Fruit fly (Drosophila melanogaster) whole organism, prepupa: ENCODE results near the gene Men-b.

Experiments
- CG10631 ChIP-seq: fragments of 200-800 bp; sonication (Bioruptor generic); optimal IDR thresholded peaks from 2 replicates; lab custom pipeline; 2016; ENCODE audit warnings: missing biosample characterization, missing genetic modification characterization
- CG10669 ChIP-seq: fragments of 200-800 bp; sonication (Bioruptor generic); optimal IDR thresholded peaks from 3 replicates; lab custom pipeline; 2018; ENCODE audit warnings: missing biosample characterization, mild to moderate bottlenecking, missing genetic modification characterization, moderate library complexity
- CG11762 ChIP-seq: fragments of 200-800 bp; sonication (Bioruptor generic); optimal IDR thresholded peaks from 3 replicates; lab custom pipeline; 2016; ENCODE audit warnings: missing biosample characterization, missing genetic modification characterization; ENCODE audit not compliant: insufficient read depth
- CG15336 ChIP-seq: fragments of 200-800 bp; sonication (Bioruptor generic); IDR thresholded peaks from 2 replicates; pipeline ENCODE4 v1.3.6; 2022; ENCODE audit warnings: missing biosample characterization, missing genetic modification characterization
- CG1621 ChIP-seq: fragments of 200-800 bp; sonication (Bioruptor generic); optimal IDR thresholded peaks from 3 replicates; lab custom pipeline; 2018; ENCODE audit warnings: missing biosample characterization, mild to moderate bottlenecking, missing genetic modification characterization
- CG16779 ChIP-seq: fragments of 200-800 bp; sonication (Bioruptor generic); optimal IDR thresholded peaks from 3 replicates; lab custom pipeline; 2017; ENCODE audit warnings: missing biosample characterization, mild to moderate bottlenecking, missing genetic modification characterization
- CG3032 ChIP-seq: fragments of 200-800 bp; optimal IDR thresholded peaks from 2 replicates; lab custom pipeline; 2019; ENCODE audit warnings: missing biosample characterization, mild to moderate bottlenecking, missing genetic modification characterization, moderate library complexity
- CG32006 ChIP-seq: fragments of 200-800 bp; sonication (Bioruptor generic); optimal IDR thresholded peaks from 3 replicates; lab custom pipeline; 2017; ENCODE audit warnings: missing biosample characterization, mild to moderate bottlenecking, missing genetic modification characterization
- CG34406 ChIP-seq: fragments of 200-800 bp; sonication (Bioruptor generic); optimal IDR thresholded peaks from 3 replicates; lab custom pipeline; 2016; ENCODE audit warnings: missing biosample characterization, missing genetic modification characterization
- CG3919 ChIP-seq: fragments of 200-800 bp; sonication (Bioruptor generic); optimal IDR thresholded peaks from 3 replicates; lab custom pipeline; 2016; ENCODE audit warnings: missing biosample characterization, missing genetic modification characterization
- CG4318 ChIP-seq: fragments of 200-800 bp; sonication (Bioruptor generic); optimal IDR thresholded peaks from 3 replicates; lab custom pipeline; 2017; ENCODE audit warnings: missing biosample characterization, mild to moderate bottlenecking, missing genetic modification characterization
- CG6163 ChIP-seq: fragments of 200-800 bp; sonication (Bioruptor generic); IDR thresholded peaks from 3 replicates; pipeline ENCODE4 v1.3.6; 2022; ENCODE audit warnings: missing biosample characterization, missing genetic modification characterization
- CG6276 ChIP-seq: fragments of 200-800 bp; sonication (Bioruptor generic); optimal IDR thresholded peaks from 2 replicates; lab custom pipeline; 2017; ENCODE audit warnings: missing biosample characterization, mild to moderate bottlenecking, missing genetic modification characterization
- CG6792 ChIP-seq: fragments of 200-800 bp; sonication (Bioruptor generic); optimal IDR thresholded peaks from 3 replicates; lab custom pipeline; 2016; ENCODE audit warnings: missing biosample characterization, missing genetic modification characterization
- CG6808 ChIP-seq: fragments of 200-800 bp; sonication (Bioruptor generic); optimal IDR thresholded peaks from 3 replicates; lab custom pipeline; 2017; ENCODE audit warnings: missing biosample characterization, missing genetic modification characterization, mild to moderate bottlenecking, moderate library complexity, missing genetic modification reagents
- CG8119 ChIP-seq: fragments of 200-800 bp; sonication (Bioruptor generic); IDR thresholded peaks from 3 replicates; pipeline ENCODE4 v1.3.6; 2022; ENCODE audit warnings: missing biosample characterization, missing genetic modification characterization
- CG8319 ChIP-seq: fragments of 200-800 bp; sonication (Bioruptor generic); optimal IDR thresholded peaks from 3 replicates; lab custom pipeline; 2016; ENCODE audit warnings: missing biosample characterization, missing genetic modification characterization
- CG8632 ChIP-seq: fragments of 200-800 bp; sonication (Bioruptor generic); optimal IDR thresholded peaks from 3 replicates; lab custom pipeline; 2016; ENCODE audit warnings: missing biosample characterization, missing genetic modification characterization
- CG9139 ChIP-seq: fragments of 200-800 bp; sonication (Bioruptor generic); optimal IDR thresholded peaks from 3 replicates; lab custom pipeline; 2017; ENCODE audit warnings: missing biosample characterization, mild to moderate bottlenecking, missing genetic modification characterization
- Eip78C ChIP-seq: fragments of 200-800 bp; sonication (Bioruptor generic); peaks from one replicate; lab custom pipeline; 2016; ENCODE audit warnings: missing biosample characterization, missing genetic modification characterization
- Eip93F ChIP-seq: fragments of 200-800 bp; sonication (Bioruptor generic); optimal IDR thresholded peaks from 2 replicates; lab custom pipeline; 2016; ENCODE audit warnings: missing biosample characterization, mild to moderate bottlenecking, missing genetic modification characterization
- Ets96B ChIP-seq: fragments of 200-800 bp; optimal IDR thresholded peaks from 2 replicates; lab custom pipeline; 2019; ENCODE audit warnings: missing biosample characterization, mild to moderate bottlenecking, missing genetic modification characterization, moderate library complexity
- Gug ChIP-seq: fragments of 200-800 bp; sonication (Bioruptor generic); IDR thresholded peaks from 2 replicates; pipeline ENCODE4 v1.3.6; 2022; ENCODE audit warnings: missing biosample characterization, missing genetic modification characterization
- Hr39 ChIP-seq: fragments of 200-800 bp; sonication (Bioruptor generic); optimal IDR thresholded peaks from 2 replicates; lab custom pipeline; 2016; ENCODE audit warnings: missing biosample characterization, missing genetic modification characterization
- Hr4 ChIP-seq: fragments of 200-800 bp; sonication (Bioruptor generic); optimal IDR thresholded peaks from 3 replicates; lab custom pipeline; 2016; ENCODE audit warnings: missing biosample characterization, missing genetic modification characterization
- Lpt ChIP-seq: fragments of 200-800 bp; sonication (Bioruptor generic); optimal IDR thresholded peaks from 3 replicates; lab custom pipeline; 2016; ENCODE audit warnings: missing biosample characterization, missing genetic modification characterization
- Met ChIP-seq: fragments of 200-800 bp; sonication (Bioruptor generic); optimal IDR thresholded peaks from 3 replicates; lab custom pipeline; 2016; ENCODE audit warnings: missing biosample characterization, missing genetic modification characterization
- OdsH ChIP-seq: fragments of 200-800 bp; sonication (Bioruptor generic); optimal IDR thresholded peaks from 3 replicates; lab custom pipeline; 2016; ENCODE audit warnings: missing biosample characterization, missing genetic modification characterization
- Sox14 ChIP-seq: fragments of 200-800 bp; sonication (Bioruptor generic); optimal IDR thresholded peaks from 3 replicates; lab custom pipeline; 2016; ENCODE audit warnings: missing biosample characterization, missing genetic modification characterization
- Sox15 ChIP-seq: fragments of 200-800 bp; sonication (Bioruptor generic); optimal IDR thresholded peaks from 3 replicates; lab custom pipeline; 2016; ENCODE audit warnings: missing biosample characterization, missing genetic modification characterization
- achi ChIP-seq: fragments of 200-800 bp; sonication (Bioruptor generic); optimal IDR thresholded peaks from 3 replicates; lab custom pipeline; 2016; ENCODE audit warnings: missing biosample characterization, missing genetic modification characterization
- acj6 ChIP-seq: fragments of 200-800 bp; sonication (Bioruptor generic); optimal IDR thresholded peaks from 3 replicates; lab custom pipeline; 2016; ENCODE audit warnings: missing biosample characterization, missing genetic modification characterization
- cyc ChIP-seq: fragments of 200-800 bp; sonication (Bioruptor generic); optimal IDR thresholded peaks from 3 replicates; lab custom pipeline; 2016; ENCODE audit warnings: missing biosample characterization, missing genetic modification characterization
- dac ChIP-seq: fragments of 200-800 bp; sonication (Bioruptor generic); optimal IDR thresholded peaks from 2 replicates; lab custom pipeline; 2017; ENCODE audit warnings: missing biosample characterization, mild to moderate bottlenecking, missing genetic modification characterization
- eg ChIP-seq: fragments of 200-800 bp; sonication (Bioruptor generic); IDR thresholded peaks from 3 replicates; pipeline ENCODE4 v1.3.6; 2022; ENCODE audit warnings: missing biosample characterization, missing genetic modification characterization
- esn ChIP-seq: fragments of 200-800 bp; sonication (Bioruptor generic); optimal IDR thresholded peaks from 2 replicates; lab custom pipeline; 2016; ENCODE audit warnings: missing biosample characterization, mild to moderate bottlenecking, missing genetic modification characterization, moderate library complexity
- fd85E ChIP-seq: fragments of 200-800 bp; sonication (Bioruptor generic); optimal IDR thresholded peaks from 3 replicates; lab custom pipeline; 2016; ENCODE audit warnings: missing biosample characterization, missing genetic modification characterization
- net ChIP-seq: fragments of 200-800 bp; sonication (Bioruptor generic); optimal IDR thresholded peaks from 3 replicates; lab custom pipeline; 2016; ENCODE audit warnings: missing biosample characterization, missing genetic modification characterization
- pdm3 ChIP-seq: fragments of 200-800 bp; sonication (Bioruptor generic); optimal IDR thresholded peaks from 3 replicates; lab custom pipeline; 2016; ENCODE audit warnings: missing biosample characterization, missing genetic modification characterization
- salr ChIP-seq, 2 experiments: fragments of 200-800 bp; sonication (Bioruptor generic); optimal IDR thresholded peaks; 3 replicates each; lab custom pipeline; 2016 to 2018; ENCODE audit warnings: missing biosample characterization in 2 of 2, missing genetic modification characterization in 2 of 2, mild to moderate bottlenecking in 1 of 2
- spab ChIP-seq: fragments of 200-800 bp; sonication (Bioruptor generic); optimal IDR thresholded peaks from 2 replicates; lab custom pipeline; 2017; ENCODE audit warnings: missing biosample characterization, mild to moderate bottlenecking, missing genetic modification characterization, missing genetic modification reagents
- ss ChIP-seq, 2 experiments: fragments of 200-800 bp; sonication (Bioruptor generic); optimal IDR thresholded peaks; 2 replicates in 1 of 2; 3 replicates in 1 of 2; lab custom pipeline; 2017 to 2018; ENCODE audit warnings: mild to moderate bottlenecking in 2 of 2, missing biosample characterization in 2 of 2, missing genetic modification characterization in 2 of 2, moderate library complexity in 1 of 2
- topi ChIP-seq: fragments of 200-800 bp; sonication (Bioruptor generic); optimal IDR thresholded peaks from 3 replicates; lab custom pipeline; 2016; ENCODE audit warnings: missing biosample characterization, missing genetic modification characterization
- vri ChIP-seq: fragments of 200-800 bp; sonication (Bioruptor generic); optimal IDR thresholded peaks from 3 replicates; lab custom pipeline; 2016; ENCODE audit warnings: missing biosample characterization, mild to moderate bottlenecking, missing genetic modification characterization

Men-b gene

dm6 chr3R:27178546-27179375 is 27.3 kb downstream of the Men-b start (continued):
- TF ChIP-seq Gug (no peak; the same call in 1 of the 2 replicates), CG8319 (GFP tag; lab: Kevin White, UChicago) (no peak), CG6792 (no peak), CG32006 (peak; percentile 48), cyc (GFP tag; lab: Kevin White, UChicago) (no peak), CG6808 (peak; percentile 73), CG10669 (GFP tag; lab: Kevin White, UChicago) (peak; percentile 56), CG8119 (peak; percentile 60; the same call in 2 of the 3 replicates), CG9139 (GFP tag; lab: Kevin White, UChicago) (peak; percentile 19), net (GFP tag; lab: Kevin White, UChicago) (peak; percentile 3), CG6163 (GFP tag; lab: Robert Waterston, UW) (peak; percentile 32; the same call in 1 of the 3 replicates), dac (GFP tag; lab: Kevin White, UChicago) (no peak), Eip93F (GFP tag; lab: Kevin White, UChicago) (no peak), Sox14 (GFP tag; lab: Kevin White, UChicago) (peak; percentile 39), Ets96B (tag; lab: Kevin White, UChicago) (peak; percentile 69), CG6276 (GFP tag; lab: Kevin White, UChicago) (no peak), CG15336 (GFP tag; lab: Robert Waterston, UW) (no peak), CG8632 (no peak), Hr39 (no peak), CG3032 (peak; percentile 62)

dm6 chr3R:27181074-27181473 is 29.6 kb downstream of the Men-b start:
- peak; percentile 44 for TF ChIP-seq CG10631
- peak; percentile 89 for TF ChIP-seq CG15336 (GFP tag; lab: Robert Waterston, UW)
- peak; percentile 58 for TF ChIP-seq CG3919 (GFP tag; lab: Kevin White, UChicago)
- TF ChIP-seq CG11762, result no peak
- TF ChIP-seq CG4318, result peak; percentile 54
- peak; percentile 61 for TF ChIP-seq Hr4 (GFP tag; lab: Kevin White, UChicago)
- no peak for TF ChIP-seq fd85E
- peak; percentile 83 for TF ChIP-seq eg (GFP tag; lab: Robert Waterston, UW)
- TF ChIP-seq Eip78C (GFP tag; lab: Kevin White, UChicago), result peak; percentile 74
- peak; percentile 82 for TF ChIP-seq CG32006
- TF ChIP-seq CG16779 (tag; lab: Kevin White, UChicago), result no peak
- TF ChIP-seq CG9139 (GFP tag; lab: Kevin White, UChicago), result no peak
- no peak for TF ChIP-seq Ets96B (tag; lab: Kevin White, UChicago)
- TF ChIP-seq ss (GFP tag; optimal IDR thresholded peaks at IDR 0.05; lab: Kevin White, UChicago), result no peak
- peak; percentile 4 for TF ChIP-seq Hr39
- no peak for TF ChIP-seq Sox15 (GFP tag; lab: Kevin White, UChicago)
- TF ChIP-seq Met (GFP tag; lab: Kevin White, UChicago), result peak; percentile 8
- TF ChIP-seq Gug, result peak; percentile 67
- peak; percentile 72 for TF ChIP-seq CG6276 (GFP tag; lab: Kevin White, UChicago)
- peak; percentile 43 for TF ChIP-seq Sox14 (GFP tag; lab: Kevin White, UChicago)
- peak; percentile 49 for TF ChIP-seq OdsH
- TF ChIP-seq net (GFP tag; lab: Kevin White, UChicago), result peak; percentile 24
- peak; percentile 41 for TF ChIP-seq acj6
- peak; percentile 14 for TF ChIP-seq CG3032
- no peak for TF ChIP-seq CG8319 (GFP tag; lab: Kevin White, UChicago)
- no peak for TF ChIP-seq CG34406 (GFP tag; lab: Kevin White, UChicago)
- TF ChIP-seq spab, result no peak
- TF ChIP-seq esn (GFP tag; lab: Kevin White, UChicago), result peak; percentile 19
- TF ChIP-seq topi (GFP tag; lab: Kevin White, UChicago), result peak; percentile 4
- no peak for TF ChIP-seq vri
- peak; percentile 46 for TF ChIP-seq pdm3 (GFP tag; lab: Kevin White, UChicago)
- peak in 1 of 2 experiments; percentile 65 for TF ChIP-seq salr (GFP tag; optimal IDR thresholded peaks at IDR 0.05; lab: Kevin White, UChicago)
- TF ChIP-seq CG6163 (GFP tag; lab: Robert Waterston, UW), result peak; percentile 82
- TF ChIP-seq Lpt, result peak; percentile 56
- TF ChIP-seq achi (GFP tag; lab: Kevin White, UChicago), result peak; percentile 50
- TF ChIP-seq CG8119, result peak; percentile 77
- no peak for TF ChIP-seq CG1621
